Fruit fly (Drosophila melanogaster) whole organism, embryonic: ENCODE data around the gene CG31176.

Source experiments
- Antp ChIP-seq: fragments of 200-800 bp; sonication (Bioruptor generic); optimal IDR thresholded peaks from 3 replicates; lab custom pipeline; 2016; ENCODE audit warnings: missing biosample characterization, missing genetic modification characterization
- Atf-2 ChIP-seq: fragments of 200-800 bp; sonication (Bioruptor generic); optimal IDR thresholded peaks from 2 replicates; lab custom pipeline; 2016; ENCODE audit warnings: missing biosample characterization, missing genetic modification characterization
- B-H1 ChIP-seq: fragments of 200-800 bp; sonication (Bioruptor generic); IDR thresholded peaks from 3 replicates; pipeline ENCODE4 v1.3.6; 2022; ENCODE audit warnings: missing biosample characterization, missing genetic modification characterization
- Blimp-1 ChIP-seq: fragments of 200-800 bp; sonication (Bioruptor generic); optimal IDR thresholded peaks from 3 replicates; lab custom pipeline; 2018; ENCODE audit warnings: missing biosample characterization, missing genetic modification characterization, mild to moderate bottlenecking, moderate library complexity, missing genetic modification reagents
- CG1024 ChIP-seq: fragments of 200-800 bp; sonication (Bioruptor generic); IDR thresholded peaks from 2 replicates; pipeline ENCODE4 v1.3.6; 2022; ENCODE audit warnings: missing biosample characterization, missing genetic modification characterization
- CG11247 ChIP-seq: fragments of 200-800 bp; sonication (Bioruptor generic); IDR thresholded peaks from 2 replicates; pipeline ENCODE4 v1.3.6; 2022; ENCODE audit warnings: missing biosample characterization, missing genetic modification characterization
- CG11696 ChIP-seq: fragments of 200-800 bp; sonication (Bioruptor generic); IDR thresholded peaks from 2 replicates; pipeline ENCODE4 v1.3.6; 2022; ENCODE audit warnings: missing biosample characterization, missing genetic modification characterization
- CG13287 ChIP-seq: fragments of 200-800 bp; sonication (Bioruptor generic); IDR thresholded peaks from 2 replicates; pipeline ENCODE4 v1.3.6; 2022; ENCODE audit warnings: missing biosample characterization, missing genetic modification characterization; ENCODE audit not compliant: partially characterized antibody
- CG14441 ChIP-seq: fragments of 200-800 bp; sonication (Bioruptor generic); IDR thresholded peaks from 2 replicates; pipeline ENCODE4 v1.3.6; 2022; ENCODE audit warnings: missing biosample characterization, missing genetic modification characterization
- CG15601 ChIP-seq: fragments of 200-800 bp; sonication (Bioruptor generic); optimal IDR thresholded peaks from 3 replicates; lab custom pipeline; 2019; ENCODE audit warnings: missing biosample characterization, mild to moderate bottlenecking, missing genetic modification characterization, moderate library complexity
- CG1602 ChIP-seq: fragments of 200-800 bp; sonication (Bioruptor generic); optimal IDR thresholded peaks from 3 replicates; lab custom pipeline; 2016; ENCODE audit warnings: missing biosample characterization, missing genetic modification characterization
- CG16813 ChIP-seq: fragments of 200-800 bp; sonication (Bioruptor generic); IDR thresholded peaks from 3 replicates; pipeline ENCODE4 v1.3.6; 2022; ENCODE audit warnings: missing biosample characterization, missing genetic modification characterization; ENCODE audit not compliant: partially characterized antibody
- CG30431 ChIP-seq: fragments of 200-800 bp; sonication (Bioruptor generic); optimal IDR thresholded peaks from 2 replicates; lab custom pipeline; 2017; ENCODE audit warnings: missing biosample characterization, missing genetic modification characterization
- CG6654 ChIP-seq: fragments of 200-800 bp; sonication (Bioruptor generic); optimal IDR thresholded peaks from 2 replicates; lab custom pipeline; 2017; ENCODE audit warnings: missing biosample characterization, mild to moderate bottlenecking, missing genetic modification characterization
- CG7745 ChIP-seq: fragments of 200-800 bp; sonication (Bioruptor generic); optimal IDR thresholded peaks from 2 replicates; lab custom pipeline; 2018; ENCODE audit warnings: missing biosample characterization, mild to moderate bottlenecking, missing genetic modification characterization, moderate library complexity
- CG9932 ChIP-seq: fragments of 200-800 bp; sonication (Bioruptor generic); IDR thresholded peaks from 2 replicates; pipeline ENCODE4 v1.3.6; 2022; ENCODE audit warnings: missing biosample characterization, missing genetic modification characterization
- CTCF ChIP-seq: fragments of 200-800 bp; sonication (Bioruptor generic); optimal IDR thresholded peaks from 2 replicates; lab custom pipeline; 2017; ENCODE audit warnings: missing biosample characterization, mild to moderate bottlenecking, missing genetic modification characterization, moderate library complexity
- Dll ChIP-seq: fragments of 200-800 bp; sonication (Bioruptor generic); IDR thresholded peaks from 4 replicates; pipeline ENCODE4 v1.3.6; 2022; ENCODE audit warnings: missing biosample characterization, missing genetic modification characterization; ENCODE audit not compliant: partially characterized antibody
- Doc2 ChIP-seq: fragments of 200-800 bp; sonication (Bioruptor generic); IDR thresholded peaks from 2 replicates; pipeline ENCODE4 v1.3.6; 2022; ENCODE audit warnings: missing biosample characterization, missing genetic modification characterization
- E2f1 ChIP-seq: fragments of 200-800 bp; sonication (Bioruptor generic); IDR thresholded peaks from 2 replicates; pipeline ENCODE4 v1.3.6; 2022; ENCODE audit warnings: missing biosample characterization, missing genetic modification characterization
- ERR ChIP-seq: fragments of 200-800 bp; sonication (Bioruptor generic); optimal IDR thresholded peaks from 2 replicates; lab custom pipeline; 2016; ENCODE audit warnings: missing biosample characterization, missing genetic modification characterization
- Ets65A ChIP-seq: fragments of 200-800 bp; sonication (Bioruptor generic); peaks from one replicate; lab custom pipeline; 2016; ENCODE audit warnings: missing biosample characterization, missing genetic modification characterization
- Fer1 ChIP-seq: fragments of 200-800 bp; sonication (Bioruptor generic); optimal IDR thresholded peaks from 2 replicates; lab custom pipeline; 2017; ENCODE audit warnings: missing biosample characterization, mild to moderate bottlenecking, missing genetic modification characterization
- Hey ChIP-seq: fragments of 200-800 bp; sonication (Bioruptor generic); optimal IDR thresholded peaks from 3 replicates; lab custom pipeline; 2018; ENCODE audit warnings: missing biosample characterization, mild to moderate bottlenecking, missing genetic modification characterization
- Hmr ChIP-seq: fragments of 200-800 bp; sonication (Bioruptor generic); optimal IDR thresholded peaks from 3 replicates; lab custom pipeline; 2017; ENCODE audit warnings: mild to moderate bottlenecking, missing biosample characterization, missing genetic modification reagents, missing genetic modification characterization
- Mrtf ChIP-seq: fragments of 200-800 bp; sonication (Bioruptor generic); IDR thresholded peaks from 3 replicates; pipeline ENCODE4 v1.3.6; 2022; ENCODE audit warnings: missing biosample characterization, missing genetic modification characterization
- NC2α ChIP-seq: fragments of 200-800 bp; sonication (Bioruptor generic); optimal IDR thresholded peaks from 2 replicates; lab custom pipeline; 2016; ENCODE audit warnings: missing biosample characterization, missing genetic modification characterization
- NfI ChIP-seq: fragments of 200-800 bp; sonication (Bioruptor generic); optimal IDR thresholded peaks from 3 replicates; lab custom pipeline; 2018; ENCODE audit warnings: missing biosample characterization, mild to moderate bottlenecking, missing genetic modification characterization, moderate library complexity
- Opbp ChIP-seq: fragments of 200-800 bp; sonication (Bioruptor generic); IDR thresholded peaks from 3 replicates; pipeline ENCODE4 v1.3.6; 2022; ENCODE audit warnings: missing biosample characterization, missing genetic modification characterization; ENCODE audit not compliant: partially characterized antibody
- PHDP ChIP-seq: fragments of 200-800 bp; sonication (Bioruptor generic); optimal IDR thresholded peaks from 3 replicates; lab custom pipeline; 2018; ENCODE audit warnings: missing biosample characterization, mild to moderate bottlenecking, missing genetic modification characterization, moderate library complexity
- Pdp1 ChIP-seq, 2 experiments: fragments of 200-800 bp; sonication (Bioruptor generic); optimal IDR thresholded peaks; 3 replicates each; lab custom pipeline; 2016; ENCODE audit warnings: missing biosample characterization in 2 of 2, missing genetic modification characterization in 2 of 2, mild to moderate bottlenecking in 1 of 2, moderate library complexity in 1 of 2
- Rx ChIP-seq: fragments of 200-800 bp; sonication (Bioruptor generic); IDR thresholded peaks from 2 replicates; pipeline ENCODE4 v1.3.6; 2022; ENCODE audit warnings: missing biosample characterization, missing genetic modification characterization
- Sry-β ChIP-seq: fragments of 200-800 bp; sonication (Bioruptor generic); optimal IDR thresholded peaks from 2 replicates; lab custom pipeline; 2018; ENCODE audit warnings: missing biosample characterization, mild to moderate bottlenecking, missing genetic modification characterization, moderate library complexity
- Vsx1 ChIP-seq: fragments of 200-800 bp; sonication (Bioruptor generic); optimal IDR thresholded peaks from 2 replicates; lab custom pipeline; 2017; ENCODE audit warnings: missing biosample characterization, mild to moderate bottlenecking, missing genetic modification characterization, missing genetic modification reagents
- YL-1 ChIP-seq: fragments of 200-800 bp; sonication (Bioruptor generic); optimal IDR thresholded peaks from 3 replicates; lab custom pipeline; 2017; ENCODE audit warnings: missing biosample characterization, mild to moderate bottlenecking, missing genetic modification characterization
- ab ChIP-seq: fragments of 200-800 bp; sonication (Bioruptor generic); optimal IDR thresholded peaks from 2 replicates; lab custom pipeline; 2016; ENCODE audit warnings: missing biosample characterization, missing genetic modification characterization
- ase ChIP-seq: fragments of 200-800 bp; sonication (Bioruptor generic); IDR thresholded peaks from 3 replicates; pipeline ENCODE4 v1.3.6; 2022; ENCODE audit warnings: missing biosample characterization, missing genetic modification characterization
- ato ChIP-seq: fragments of 200-800 bp; sonication (Bioruptor generic); IDR thresholded peaks from 2 replicates; pipeline ENCODE4 v1.3.6; 2022; ENCODE audit warnings: missing biosample characterization, missing genetic modification characterization; ENCODE audit not compliant: partially characterized antibody
- bab2 ChIP-seq: fragments of 200-800 bp; sonication (Bioruptor generic); optimal IDR thresholded peaks from 2 replicates; lab custom pipeline; 2016; ENCODE audit warnings: missing biosample characterization, missing genetic modification characterization
- crc ChIP-seq: fragments of 200-800 bp; sonication (Bioruptor generic); optimal IDR thresholded peaks from 2 replicates; lab custom pipeline; 2016; ENCODE audit warnings: missing biosample characterization, missing genetic modification characterization
- exex ChIP-seq: fragments of 200-800 bp; sonication (Bioruptor generic); optimal IDR thresholded peaks from 4 replicates; lab custom pipeline; 2018; ENCODE audit warnings: missing biosample characterization, mild to moderate bottlenecking, missing genetic modification characterization, moderate library complexity
- hth ChIP-seq: fragments of >200 bp; optimal IDR thresholded peaks from 2 replicates; lab custom pipeline; 2017; ENCODE audit warnings: inconsistent platforms
- jigr1 ChIP-seq: fragments of 200-800 bp; sonication (Bioruptor generic); IDR thresholded peaks from 3 replicates; pipeline ENCODE4 v1.3.6; 2022; ENCODE audit warnings: missing biosample characterization, missing genetic modification characterization
- lov ChIP-seq, 2 experiments: fragments of 200-800 bp in 1 of 2; fragments of >200 bp in 1 of 2; sonication (Bioruptor generic) in 1 of 2; IDR thresholded peaks in 1 of 2; optimal IDR thresholded peaks in 1 of 2; 2 replicates in 1 of 2; 3 replicates in 1 of 2; pipeline versions ENCODE4 v1.3.6 to Lab custom; 2017 to 2022; ENCODE audit warnings: missing biosample characterization in 1 of 2, missing genetic modification characterization in 1 of 2
- nom ChIP-seq: fragments of 200-800 bp; sonication (Bioruptor generic); optimal IDR thresholded peaks from 2 replicates; lab custom pipeline; 2017; ENCODE audit warnings: missing biosample characterization, missing genetic modification characterization, mild to moderate bottlenecking, moderate library complexity, missing genetic modification reagents
- peb ChIP-seq: fragments of 200-800 bp; sonication (Bioruptor generic); IDR thresholded peaks from 2 replicates; pipeline ENCODE4 v1.3.6; 2022; ENCODE audit warnings: missing biosample characterization, missing genetic modification characterization
- pita ChIP-seq: fragments of 200-800 bp; sonication (Bioruptor generic); optimal IDR thresholded peaks from 2 replicates; lab custom pipeline; 2017; ENCODE audit warnings: missing biosample characterization, mild to moderate bottlenecking, missing genetic modification characterization
- sd ChIP-seq: fragments of 200-800 bp; sonication (Bioruptor generic); optimal IDR thresholded peaks from 3 replicates; lab custom pipeline; 2018; ENCODE audit warnings: missing biosample characterization, mild to moderate bottlenecking, missing genetic modification characterization, moderate library complexity
- sima ChIP-seq: fragments of 200-800 bp; sonication (Bioruptor generic); optimal IDR thresholded peaks from 2 replicates; lab custom pipeline; 2016; ENCODE audit warnings: missing biosample characterization, missing genetic modification characterization
- stc ChIP-seq: fragments of 200-800 bp; sonication (Bioruptor generic); IDR thresholded peaks from 2 replicates; pipeline ENCODE4 v1.3.6; 2022; ENCODE audit warnings: missing biosample characterization, missing genetic modification characterization
- tap ChIP-seq: fragments of 200-800 bp; optimal IDR thresholded peaks from 3 replicates; lab custom pipeline; 2019; ENCODE audit warnings: missing biosample characterization, mild to moderate bottlenecking, missing genetic modification characterization, moderate library complexity
- vfl ChIP-seq: fragments of 200-800 bp; sonication (Bioruptor generic); optimal IDR thresholded peaks from 2 replicates; lab custom pipeline; 2016; ENCODE audit warnings: missing biosample characterization, missing genetic modification characterization

Gene CG31176

dm6 chr3R:21660659-21661126, 58.8 kb downstream of the CG31176 start, which contains the start of gene E2f1 (continued):
- TF ChIP-seq PHDP (peak; percentile 33), Hmr (GFP tag; lab: Kevin White, UChicago) (no peak), Opbp (peak; percentile 89), vfl (GFP tag; lab: Kevin White, UChicago) (no peak), ato (no peak), CG14441 (GFP tag; lab: Robert Waterston, UW) (no peak), bab2 (GFP tag; lab: Kevin White, UChicago) (no peak), CG1024 (GFP tag; lab: Robert Waterston, UW) (no peak), hth (lab: Kevin White, UChicago) (no peak), Mrtf (GFP tag; lab: Robert Waterston, UW) (no peak), CTCF (GFP tag; lab: Kevin White, UChicago) (peak; percentile 32), jigr1 (no peak), CG9932 (no peak), B-H1 (GFP tag; lab: Robert Waterston, UW) (no peak), exex (tag; lab: Kevin White, UChicago) (no peak), CG11247 (GFP tag; lab: Robert Waterston, UW) (no peak), ase (GFP tag; lab: Robert Waterston, UW) (no peak), CG7745 (tag; lab: Kevin White, UChicago) (no peak), CG1602 (GFP tag; lab: Kevin White, UChicago) (no peak), E2f1 (GFP tag; lab: Robert Waterston, UW) (peak; percentile 47; the same call in 1 of the 2 replicates), Vsx1 (GFP tag; lab: Kevin White, UChicago) (no peak), Doc2 (no peak), lov (optimal IDR thresholded peaks at IDR 0.05; lab: Kevin White, UChicago) (no peak), lov (GFP tag; IDR thresholded peaks at IDR 0.05; lab: Robert Waterston, UW) (0 out of 3 replicates have a peak, but pooled peaks have one; percentile 38), NfI (GFP tag; lab: Kevin White, UChicago) (no peak), CG6654 (GFP tag; lab: Kevin White, UChicago) (no peak), Blimp-1 (GFP tag; lab: Kevin White, UChicago) (no peak), ERR (no peak), sima (no peak), Rx (GFP tag; lab: Robert Waterston, UW) (no peak), CG15601 (tag; lab: Kevin White, UChicago) (peak; percentile 53), pita (GFP tag; lab: Kevin White, UChicago) (no peak), sd (peak; percentile 45), NC2α (GFP tag; lab: Kevin White, UChicago) (peak; percentile 15), Dll (GFP tag; lab: Robert Waterston, UW) (peak; percentile 75), CG11696 (GFP tag; lab: Robert Waterston, UW) (no peak), peb (GFP tag; lab: Robert Waterston, UW) (no peak), tap (no peak), YL-1 (peak; percentile 23), Antp (no peak), CG16813 (GFP tag; lab: Robert Waterston, UW) (peak; percentile 62), ab (no peak), CG13287 (GFP tag; lab: Robert Waterston, UW) (peak; percentile 83), Fer1 (no peak), Ets65A (no peak), nom (GFP tag; lab: Kevin White, UChicago) (no peak), Hey (tag; lab: Kevin White, UChicago) (no peak), CG30431 (no peak), Atf-2 (no peak), Pdp1 (GFP tag; optimal IDR thresholded peaks at IDR 0.05; lab: Kevin White, UChicago) (no peak), crc (GFP tag; lab: Kevin White, UChicago) (no peak), Sry-β (GFP tag; lab: Kevin White, UChicago) (no peak), stc (GFP tag; lab: Robert Waterston, UW) (no peak)
